Fruit fly (Drosophila melanogaster) whole organism, pupa: Measurements from ENCODE around the gene Ppt1.
A peak's percentile ranks its signal among the peaks of the same experiment; 100 is the strongest.

Experiments used
- CG10348 ChIP-seq: fragments of 200-800 bp; sonication (Bioruptor generic); IDR thresholded peaks from 2 replicates; pipeline ENCODE4 v1.3.6; 2022; ENCODE audit warnings: missing biosample characterization, missing genetic modification characterization
- CG12605 ChIP-seq: fragments of 200-800 bp; sonication (Bioruptor generic); IDR thresholded peaks from 2 replicates; pipeline ENCODE4 v1.3.6; 2022; ENCODE audit warnings: missing biosample characterization, missing genetic modification characterization
- CG13204 ChIP-seq: fragments of 200-800 bp; sonication (Bioruptor generic); optimal IDR thresholded peaks from 2 replicates; lab custom pipeline; 2018; ENCODE audit warnings: missing biosample characterization, mild to moderate bottlenecking, missing genetic modification characterization, moderate library complexity
- CG14655 ChIP-seq: fragments of 200-800 bp; sonication (Bioruptor generic); optimal IDR thresholded peaks from 3 replicates; lab custom pipeline; 2017; ENCODE audit warnings: mild to moderate bottlenecking, missing biosample characterization, missing genetic modification reagents, missing genetic modification characterization
- CG15710 ChIP-seq: fragments of 200-800 bp; sonication (Bioruptor generic); optimal IDR thresholded peaks from 2 replicates; lab custom pipeline; 2018; ENCODE audit warnings: missing biosample characterization, mild to moderate bottlenecking, missing genetic modification characterization, moderate library complexity
- CG17806 ChIP-seq: fragments of 200-800 bp; sonication (Bioruptor generic); optimal IDR thresholded peaks from 2 replicates; lab custom pipeline; 2018; ENCODE audit warnings: missing biosample characterization, mild to moderate bottlenecking, missing genetic modification characterization, moderate library complexity
- CG32121 ChIP-seq: fragments of 200-800 bp; sonication (Bioruptor generic); IDR thresholded peaks from 2 replicates; pipeline ENCODE4 v1.3.6; 2022; ENCODE audit warnings: missing biosample characterization, missing genetic modification characterization
- CG34367 ChIP-seq: fragments of 200-800 bp; sonication (Bioruptor generic); optimal IDR thresholded peaks from 2 replicates; lab custom pipeline; 2018; ENCODE audit warnings: missing biosample characterization, mild to moderate bottlenecking, missing genetic modification characterization
- CG4496 ChIP-seq: fragments of 200-800 bp; sonication (Bioruptor generic); IDR thresholded peaks from 3 replicates; pipeline ENCODE4 v1.3.6; 2022; ENCODE audit warnings: missing biosample characterization, missing genetic modification characterization
- CG8159 ChIP-seq: fragments of 200-800 bp; sonication (Bioruptor generic); optimal IDR thresholded peaks from 3 replicates; lab custom pipeline; 2018; ENCODE audit warnings: missing biosample characterization, mild to moderate bottlenecking, missing genetic modification characterization, moderate library complexity
- CG8301 ChIP-seq: fragments of 200-800 bp; sonication (Bioruptor generic); optimal IDR thresholded peaks from 2 replicates; lab custom pipeline; 2018; ENCODE audit warnings: missing biosample characterization, mild to moderate bottlenecking, missing genetic modification characterization
- CG9948 ChIP-seq: fragments of 200-800 bp; sonication (Bioruptor generic); optimal IDR thresholded peaks from 2 replicates; lab custom pipeline; 2018; ENCODE audit warnings: missing biosample characterization, mild to moderate bottlenecking, missing genetic modification characterization, moderate library complexity
- D1 ChIP-seq: fragments of 200-800 bp; sonication (Bioruptor generic); optimal IDR thresholded peaks from 2 replicates; lab custom pipeline; 2018; ENCODE audit warnings: missing biosample characterization, mild to moderate bottlenecking, missing genetic modification characterization, moderate library complexity
- EcR ChIP-seq: fragments of 200-800 bp; sonication (Bioruptor generic); optimal IDR thresholded peaks from 3 replicates; lab custom pipeline; 2019; ENCODE audit warnings: missing biosample characterization, missing genetic modification characterization, mild to moderate bottlenecking, moderate library complexity, missing genetic modification reagents
- Ets98B ChIP-seq: fragments of 200-800 bp; sonication (Bioruptor generic); IDR thresholded peaks from 2 replicates; pipeline ENCODE4 v1.3.6; 2022; ENCODE audit warnings: missing biosample characterization, missing genetic modification characterization
- Pif1A ChIP-seq: fragments of 200-800 bp; sonication (Bioruptor generic); optimal IDR thresholded peaks from 3 replicates; lab custom pipeline; 2016; ENCODE audit warnings: missing biosample characterization, missing genetic modification characterization
- Pif1B ChIP-seq: fragments of 200-800 bp; sonication (Bioruptor generic); optimal IDR thresholded peaks from 3 replicates; lab custom pipeline; 2016; ENCODE audit warnings: missing biosample characterization, missing genetic modification characterization
- Snoo ChIP-seq: fragments of 200-800 bp; sonication (Bioruptor generic); optimal IDR thresholded peaks from 3 replicates; lab custom pipeline; 2017; ENCODE audit warnings: missing biosample characterization, mild to moderate bottlenecking, missing genetic modification characterization, inconsistent platforms
- fd96Ca ChIP-seq: fragments of 200-800 bp; sonication (Bioruptor generic); IDR thresholded peaks from 3 replicates; pipeline ENCODE4 v1.3.6; 2022; ENCODE audit warnings: missing biosample characterization, missing genetic modification characterization
- gl ChIP-seq: fragments of 200-800 bp; sonication (Bioruptor generic); optimal IDR thresholded peaks from 2 replicates; lab custom pipeline; 2018; ENCODE audit warnings: missing biosample characterization, mild to moderate bottlenecking, missing genetic modification characterization
- rn ChIP-seq: fragments of 200-800 bp; sonication (Bioruptor generic); IDR thresholded peaks from 2 replicates; pipeline ENCODE4 v1.3.6; 2022; ENCODE audit warnings: missing biosample characterization, missing genetic modification characterization

Ppt1 gene

dm6 chrX:8655228-8655627 lies 34.8 kb downstream of the Ppt1 start:
- no peak for TF ChIP-seq Snoo (tag; lab: Kevin White, UChicago)
- TF ChIP-seq CG9948 (tag; lab: Kevin White, UChicago) = no peak
- no peak for TF ChIP-seq CG14655 (GFP tag; lab: Kevin White, UChicago)
- TF ChIP-seq gl (tag; lab: Kevin White, UChicago) = no peak
- no peak for TF ChIP-seq CG10348 (GFP tag; lab: Robert Waterston, UW)
- TF ChIP-seq EcR (GFP tag; lab: Kevin White, UChicago) = no peak
- TF ChIP-seq Pif1A (GFP tag; lab: Kevin White, UChicago) = no peak
- no peak for TF ChIP-seq CG12605 (GFP tag; lab: Robert Waterston, UW)
- TF ChIP-seq CG8301 (tag; lab: Kevin White, UChicago) = no peak
- no peak for TF ChIP-seq CG32121 (GFP tag; lab: Robert Waterston, UW)
- no peak for TF ChIP-seq Pif1B
- no peak for TF ChIP-seq CG17806
- TF ChIP-seq fd96Ca (GFP tag; lab: Robert Waterston, UW) = no peak
- no peak for TF ChIP-seq Ets98B (GFP tag; lab: Robert Waterston, UW)
- no peak for TF ChIP-seq rn (GFP tag; lab: Robert Waterston, UW)

- TF ChIP-seq CG9948 (tag; lab: Kevin White, UChicago) (no peak), CG8159 (tag; lab: Kevin White, UChicago) (no peak), CG12605 (GFP tag; lab: Robert Waterston, UW) (no peak), CG4496 (no peak), CG13204 (GFP tag; lab: Kevin White, UChicago) (no peak), D1 (tag; lab: Kevin White, UChicago) (no peak), CG14655 (GFP tag; lab: Kevin White, UChicago) (no peak), EcR (GFP tag; lab: Kevin White, UChicago) (no peak), Ets98B (GFP tag; lab: Robert Waterston, UW) (no peak), gl (tag; lab: Kevin White, UChicago) (no peak), Snoo (tag; lab: Kevin White, UChicago) (no peak), CG32121 (GFP tag; lab: Robert Waterston, UW) (no peak), rn (GFP tag; lab: Robert Waterston, UW) (no peak), CG15710 (tag; lab: Kevin White, UChicago) (no peak), CG34367 (no peak), CG17806 (no peak), Pif1A (GFP tag; lab: Kevin White, UChicago) (no peak)
Measured at dm6 chrX:8653955-8654589, 36.0 kb downstream of the Ppt1 start.

dm6 chrX:8650631-8651133 lies 39.3 kb downstream of the Ppt1 start, which contains the start of gene oc:
Gene oc, minus strand, starts transcription at chrX:8650681.
- TF ChIP-seq CG9948 (tag; lab: Kevin White, UChicago) (peak; percentile 20), CG17806 (no peak), CG8159 (tag; lab: Kevin White, UChicago) (peak; percentile 37), Ets98B (GFP tag; lab: Robert Waterston, UW) (no peak), CG12605 (GFP tag; lab: Robert Waterston, UW) (peak; percentile 40; the same call in 1 of the 2 replicates), CG13204 (GFP tag; lab: Kevin White, UChicago) (peak; percentile 66), fd96Ca (GFP tag; lab: Robert Waterston, UW) (peak; percentile 64; the same call in 2 of the 3 replicates), CG14655 (GFP tag; lab: Kevin White, UChicago) (peak; percentile 56), CG34367 (peak; percentile 56), CG4496 (peak; percentile 78), Pif1B (peak; percentile 39), gl (tag; lab: Kevin White, UChicago) (peak; percentile 60), D1 (tag; lab: Kevin White, UChicago) (peak; percentile 19), CG15710 (tag; lab: Kevin White, UChicago) (peak; percentile 57), Pif1A (GFP tag; lab: Kevin White, UChicago) (peak; percentile 64), CG8301 (tag; lab: Kevin White, UChicago) (peak; percentile 17), CG10348 (GFP tag; lab: Robert Waterston, UW) (no peak), EcR (GFP tag; lab: Kevin White, UChicago) (no peak), CG32121 (GFP tag; lab: Robert Waterston, UW) (peak; percentile 72), rn (GFP tag; lab: Robert Waterston, UW) (peak; percentile 45; the same call in 1 of the 2 replicates), Snoo (tag; lab: Kevin White, UChicago) (peak; percentile 53)

- TF ChIP-seq CG13204 (GFP tag; lab: Kevin White, UChicago) (no peak), CG12605 (GFP tag; lab: Robert Waterston, UW) (no peak), D1 (tag; lab: Kevin White, UChicago) (no peak), CG17806 (no peak), CG8301 (tag; lab: Kevin White, UChicago) (no peak), gl (tag; lab: Kevin White, UChicago) (no peak), CG8159 (tag; lab: Kevin White, UChicago) (no peak), EcR (GFP tag; lab: Kevin White, UChicago) (no peak), Pif1B (no peak), Snoo (tag; lab: Kevin White, UChicago) (no peak), CG15710 (tag; lab: Kevin White, UChicago) (no peak), CG10348 (GFP tag; lab: Robert Waterston, UW) (no peak), CG34367 (no peak), CG4496 (no peak), CG32121 (GFP tag; lab: Robert Waterston, UW) (no peak), Ets98B (GFP tag; lab: Robert Waterston, UW) (no peak), fd96Ca (GFP tag; lab: Robert Waterston, UW) (no peak)
Measured at dm6 chrX:8640636-8641216, 49.3 kb downstream of the Ppt1 start.
